Worm (Caenorhabditis elegans) whole organism, L1 larva: Measurements from ENCODE around the gene srp-7.

Source experiments
- aly-2 ChIP-seq: fragments of 150-350 bp; optimal IDR thresholded peaks from 2 replicates; lab custom pipeline; 2014; ENCODE audit warnings: missing biosample characterization, missing genetic modification characterization
- blmp-1 ChIP-seq: fragments of 150-350 bp; optimal IDR thresholded peaks from 2 replicates; lab custom pipeline; 2014; ENCODE audit warnings: missing biosample characterization, missing genetic modification characterization
- ceh-8 ChIP-seq: fragments of 200-800 bp; sonication (Bioruptor generic); optimal IDR thresholded peaks from 2 replicates; lab custom pipeline; 2018; ENCODE audit warnings: mild to moderate bottlenecking, missing genetic modification characterization, moderate library complexity, missing compliant biosample characterization
- ceh-82 ChIP-seq, 3 experiments: fragments of 150-350 bp in 1 of 3; sonication (generic microtip) in 2 of 3; optimal IDR thresholded peaks; 2 replicates each; lab custom pipeline; 2014 to 2017; ENCODE audit warnings: missing biosample characterization in 3 of 3, missing genetic modification characterization in 3 of 3
- dpl-1 ChIP-seq, 3 experiments: fragments of 150-350 bp in 2 of 3; sonication (generic microtip) in 1 of 3; optimal IDR thresholded peaks; 2 replicates each; lab custom pipeline; 2014 to 2017; ENCODE audit warnings: missing biosample characterization in 3 of 3, missing genetic modification characterization in 3 of 3, missing genetic modification reagents in 3 of 3
- fkh-10 ChIP-seq: sonication (generic microtip); optimal IDR thresholded peaks from 2 replicates; lab custom pipeline; 2017; ENCODE audit warnings: missing biosample characterization, missing genetic modification reagents, missing genetic modification characterization
- fos-1 ChIP-seq: fragments of 150-350 bp; optimal IDR thresholded peaks from 2 replicates; lab custom pipeline; 2014; ENCODE audit warnings: missing biosample characterization, missing genetic modification characterization
- hlh-4 ChIP-seq: sonication (generic microtip); optimal IDR thresholded peaks from 2 replicates; lab custom pipeline; 2016; ENCODE audit warnings: mild to moderate bottlenecking, missing genetic modification characterization, missing compliant biosample characterization
- lin-39 ChIP-seq: fragments of 150-350 bp; optimal IDR thresholded peaks from 2 replicates; lab custom pipeline; 2014; ENCODE audit warnings: missing biosample characterization, missing genetic modification reagents, missing genetic modification characterization
- mdl-1 ChIP-seq, 2 experiments: fragments of 150-350 bp; optimal IDR thresholded peaks; 2 replicates each; lab custom pipeline; 2014 to 2017; ENCODE audit warnings: missing biosample characterization in 2 of 2, missing genetic modification characterization in 2 of 2, inconsistent platforms in 1 of 2
- mef-2 ChIP-seq: fragments of 150-350 bp; optimal IDR thresholded peaks from 2 replicates; lab custom pipeline; 2014; ENCODE audit warnings: missing biosample characterization, missing genetic modification characterization
- nhr-76 ChIP-seq: sonication (generic microtip); optimal IDR thresholded peaks from 2 replicates; lab custom pipeline; 2017; ENCODE audit warnings: missing biosample characterization, missing genetic modification characterization
- nhr-84 ChIP-seq: sonication (generic microtip); optimal IDR thresholded peaks from 2 replicates; lab custom pipeline; 2017; ENCODE audit warnings: missing biosample characterization, missing genetic modification characterization
- sptf-1 ChIP-seq: fragments of 150-350 bp; optimal IDR thresholded peaks from 2 replicates; lab custom pipeline; 2014; ENCODE audit warnings: missing biosample characterization, missing genetic modification characterization

ce11 chrV:8203085-8203643 lies 24.2 kb downstream of the srp-7 start, which contains the start of gene cest-17:
- TF ChIP-seq sptf-1 (tag; lab: Kevin White, UChicago) = no peak
- TF ChIP-seq ceh-82 (tag; optimal IDR thresholded peaks at IDR 0.05; lab: Kevin White, UChicago) = no peak
- TF ChIP-seq dpl-1 (GFP tag; optimal IDR thresholded peaks at IDR 0.05; lab: Kevin White, UChicago) = no peak
- TF ChIP-seq nhr-84 (tag; lab: Kevin White, UChicago) = no peak
- TF ChIP-seq mef-2 (tag; lab: Kevin White, UChicago) = no peak
- no peak for TF ChIP-seq blmp-1 (tag; lab: Kevin White, UChicago)
- TF ChIP-seq aly-2 (tag; lab: Kevin White, UChicago) = no peak
- TF ChIP-seq fkh-10 (GFP tag; lab: Kevin White, UChicago) = no peak
- TF ChIP-seq nhr-76 (tag; lab: Kevin White, UChicago) = no peak
- TF ChIP-seq mdl-1 (tag; optimal IDR thresholded peaks at IDR 0.05; lab: Kevin White, UChicago) = no peak
- TF ChIP-seq fos-1 = no peak
- no peak for TF ChIP-seq ceh-8 (GFP tag; lab: Kevin White, UChicago)
- no peak for TF ChIP-seq hlh-4 (tag; lab: Kevin White, UChicago)
- TF ChIP-seq lin-39 (tag; lab: Kevin White, UChicago) = no peak
